Worm (Caenorhabditis elegans): Measurements from ENCODE around the gene F25B4.7.

Gene F25B4.7

DNA sequence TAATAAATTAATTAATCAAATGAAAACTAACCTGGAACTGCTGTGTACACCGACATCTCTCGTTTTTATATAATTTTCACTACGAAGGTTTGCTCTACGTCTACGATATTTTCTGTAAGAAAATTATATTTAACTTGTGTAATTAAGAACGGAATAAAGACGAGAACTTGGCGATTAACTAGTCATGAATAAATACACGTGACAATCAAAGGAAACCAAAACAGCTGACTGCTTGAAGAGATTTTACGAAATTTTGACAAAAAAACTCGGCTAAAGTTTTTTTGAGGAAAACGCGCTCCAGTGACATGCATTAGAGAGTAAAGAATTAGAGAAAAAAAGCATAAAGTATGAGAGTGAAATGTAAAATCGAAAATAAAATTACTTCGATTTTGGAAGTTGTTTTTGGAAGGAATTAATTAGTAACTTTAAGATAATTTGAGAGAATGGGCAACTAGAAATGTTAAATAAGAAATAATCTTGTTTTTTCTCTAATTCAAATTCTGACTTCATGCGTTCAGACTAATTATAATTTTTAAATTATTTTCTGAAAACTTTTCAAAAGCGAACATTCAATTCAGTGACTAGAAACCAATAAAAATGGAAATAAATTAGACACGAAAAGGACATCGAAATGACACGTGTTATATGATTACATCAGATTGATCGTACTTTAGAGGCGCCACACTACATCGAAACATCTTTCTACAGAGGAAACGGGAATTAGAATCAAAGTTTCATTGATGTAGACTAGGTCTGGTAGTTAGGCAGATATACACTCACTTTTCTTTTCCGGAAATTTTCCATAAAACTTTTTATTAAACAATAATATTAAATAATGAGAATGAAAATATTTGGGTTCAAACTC, at the start of gene F25B4.7:
F25B4.7 (minus strand) TSS at position 112 of the 865 bp plus-strand sequence.
- TF ChIP-seq hlh-1 (tag; optimal IDR thresholded peaks at IDR 0.05): no peak
- peak; percentile 52 for TF ChIP-seq ces-1 (GFP tag; optimal IDR thresholded peaks at IDR 0.05)

DNA sequence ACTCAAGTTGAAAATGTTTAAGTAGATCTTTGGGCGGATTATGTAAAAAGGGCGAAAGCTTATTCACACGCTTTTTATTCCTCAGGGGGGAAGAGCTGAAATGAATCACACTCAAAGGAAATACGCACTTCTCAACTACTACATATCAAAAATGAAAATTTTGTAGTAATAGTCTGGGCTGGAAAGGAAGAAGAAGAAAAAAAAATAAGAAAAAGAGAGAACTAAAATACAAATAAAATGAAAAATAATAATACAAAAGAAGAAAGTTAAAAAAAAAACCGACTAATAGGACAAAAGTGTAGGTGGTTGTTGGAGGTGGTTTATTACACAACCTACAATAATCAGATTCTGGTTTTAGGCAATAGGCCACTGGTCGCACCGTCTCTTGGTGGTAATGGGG, 49.0 kb upstream of the F25B4.7 start, which contains the start of gene K09H11.6:
K09H11.6 (minus strand) TSS at position 101 of the 400 bp plus-strand sequence.
- TF ChIP-seq ceh-39 (tag; optimal IDR thresholded peaks at IDR 0.05): no peak
- no peak for TF ChIP-seq blmp-1 (tag; optimal IDR thresholded peaks at IDR 0.05)
- no peak for TF ChIP-seq nhr-28 (tag; optimal IDR thresholded peaks at IDR 0.05)
- TF ChIP-seq lin-32 (GFP tag; optimal IDR thresholded peaks at IDR 0.05): no peak
- no peak for TF ChIP-seq mls-2 (tag; optimal IDR thresholded peaks at IDR 0.05)
- TF ChIP-seq nhr-76 (tag; optimal IDR thresholded peaks at IDR 0.05): no peak
- TF ChIP-seq ceh-43 (GFP tag; optimal IDR thresholded peaks at IDR 0.05): no peak
- TF ChIP-seq unc-62 (GFP tag; optimal IDR thresholded peaks at IDR 0.05): no peak
- TF ChIP-seq nhr-2 (tag; optimal IDR thresholded peaks at IDR 0.05): no peak
- TF ChIP-seq nhr-237 (tag; optimal IDR thresholded peaks at IDR 0.05): no peak
- TF ChIP-seq cnd-1 (tag; optimal IDR thresholded peaks at IDR 0.05): no peak
- no peak for TF ChIP-seq lsy-2 (tag; optimal IDR thresholded peaks at IDR 0.05)
- no peak for TF ChIP-seq ham-2 (GFP tag; optimal IDR thresholded peaks at IDR 0.05)
- no peak for TF ChIP-seq mep-1 (tag; optimal IDR thresholded peaks at IDR 0.05)
- TF ChIP-seq unc-120 (tag; optimal IDR thresholded peaks at IDR 0.05; ENCODE audit: poor library complexity, severe bottlenecking): no peak
- no peak for TF ChIP-seq snpc-4 (tag; optimal IDR thresholded peaks at IDR 0.05)
- no peak for TF ChIP-seq mab-5 (tag; optimal IDR thresholded peaks at IDR 0.05)
- no peak for TF ChIP-seq nhr-12 (tag; optimal IDR thresholded peaks at IDR 0.05)

DNA sequence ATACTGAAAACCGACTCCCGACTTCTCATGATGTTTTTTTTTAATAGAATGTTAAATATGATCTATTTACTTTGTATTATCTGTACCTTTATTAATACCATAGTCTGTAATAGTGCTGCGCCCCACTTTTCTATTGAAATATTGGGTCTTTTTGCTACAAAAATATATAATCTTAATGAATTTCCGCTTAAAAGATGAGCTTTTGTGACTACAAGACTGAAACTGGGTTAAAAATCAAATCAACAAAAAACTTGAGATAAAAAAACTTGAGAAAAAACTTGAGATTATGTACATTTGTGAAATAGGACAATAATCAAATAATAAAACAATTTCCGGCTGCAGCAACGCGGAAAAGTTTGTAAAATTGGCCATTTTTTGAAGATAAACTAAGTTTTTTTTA, 43.8 kb upstream of the F25B4.7 start, which contains the start of gene K09H11.15:
K09H11.15 (minus strand) TSS at position 101 of the 400 bp plus-strand sequence.
- TF ChIP-seq ztf-11 (tag; optimal IDR thresholded peaks at IDR 0.05): no peak
- no peak for TF ChIP-seq drap-1 (GFP tag; optimal IDR thresholded peaks at IDR 0.05)
- no peak for TF ChIP-seq bed-3 (GFP tag; optimal IDR thresholded peaks at IDR 0.05)
- no peak for TF ChIP-seq ceh-39 (tag; optimal IDR thresholded peaks at IDR 0.05)
- TF ChIP-seq lin-32 (GFP tag; optimal IDR thresholded peaks at IDR 0.05): no peak
- no peak for TF ChIP-seq unc-120 (tag; optimal IDR thresholded peaks at IDR 0.05; ENCODE audit: poor library complexity, severe bottlenecking)
- no peak for TF ChIP-seq hlh-1 (tag; optimal IDR thresholded peaks at IDR 0.05)
- TF ChIP-seq ham-2 (GFP tag; optimal IDR thresholded peaks at IDR 0.05): no peak
- no peak for TF ChIP-seq pha-4 (tag; optimal IDR thresholded peaks at IDR 0.05)
- no peak for TF ChIP-seq lsy-2 (tag; optimal IDR thresholded peaks at IDR 0.05)
- no peak for TF ChIP-seq nhr-12 (tag; optimal IDR thresholded peaks at IDR 0.05)
- no peak for TF ChIP-seq mls-2 (tag; optimal IDR thresholded peaks at IDR 0.05)
- TF ChIP-seq cnd-1 (tag; optimal IDR thresholded peaks at IDR 0.05): no peak
- no peak for TF ChIP-seq mep-1 (tag; optimal IDR thresholded peaks at IDR 0.05)
- TF ChIP-seq sptf-1 (tag; optimal IDR thresholded peaks at IDR 0.05): no peak
- no peak for TF ChIP-seq lin-13 (tag; optimal IDR thresholded peaks at IDR 0.05)
- TF ChIP-seq nhr-28 (tag; optimal IDR thresholded peaks at IDR 0.05): no peak

DNA sequence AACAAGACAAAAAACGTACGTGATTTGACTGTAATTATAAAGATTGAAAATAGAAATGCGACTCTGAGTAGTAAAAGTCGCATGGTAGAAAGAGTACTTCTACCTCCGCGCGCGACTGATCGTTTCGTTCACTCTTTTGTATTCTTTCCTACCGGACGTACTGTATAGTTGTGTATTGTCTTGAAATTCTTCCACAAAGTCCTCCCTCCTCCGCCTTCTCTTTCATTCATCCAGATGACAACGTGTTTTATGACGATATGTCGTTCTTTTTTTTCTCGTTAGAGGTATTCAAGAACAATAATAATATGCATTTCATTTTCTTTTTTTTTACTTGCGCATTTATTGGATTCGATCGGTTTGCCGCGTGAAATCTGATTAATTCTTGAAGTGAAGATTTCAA, 39.4 kb upstream of the F25B4.7 start, which contains the start of gene K09H11.4:
K09H11.4 (minus strand) TSS at position 101 of the 400 bp plus-strand sequence.
- TF ChIP-seq ztf-11 (tag; optimal IDR thresholded peaks at IDR 0.05) (no peak), unc-39 (tag; optimal IDR thresholded peaks at IDR 0.05) (no peak), cnd-1 (tag; optimal IDR thresholded peaks at IDR 0.05) (no peak), mab-5 (tag; optimal IDR thresholded peaks at IDR 0.05) (no peak), nhr-12 (tag; optimal IDR thresholded peaks at IDR 0.05) (no peak), ham-2 (GFP tag; optimal IDR thresholded peaks at IDR 0.05) (no peak), M03D4.4 (tag; optimal IDR thresholded peaks at IDR 0.05) (no peak), sem-2 (GFP tag; optimal IDR thresholded peaks at IDR 0.05) (no peak), unc-120 (tag; optimal IDR thresholded peaks at IDR 0.05; ENCODE audit: poor library complexity, severe bottlenecking) (no peak), pha-4 (tag; optimal IDR thresholded peaks at IDR 0.05) (no peak), nhr-28 (tag; optimal IDR thresholded peaks at IDR 0.05) (no peak), unc-62 (GFP tag; optimal IDR thresholded peaks at IDR 0.05) (no peak)

DNA sequence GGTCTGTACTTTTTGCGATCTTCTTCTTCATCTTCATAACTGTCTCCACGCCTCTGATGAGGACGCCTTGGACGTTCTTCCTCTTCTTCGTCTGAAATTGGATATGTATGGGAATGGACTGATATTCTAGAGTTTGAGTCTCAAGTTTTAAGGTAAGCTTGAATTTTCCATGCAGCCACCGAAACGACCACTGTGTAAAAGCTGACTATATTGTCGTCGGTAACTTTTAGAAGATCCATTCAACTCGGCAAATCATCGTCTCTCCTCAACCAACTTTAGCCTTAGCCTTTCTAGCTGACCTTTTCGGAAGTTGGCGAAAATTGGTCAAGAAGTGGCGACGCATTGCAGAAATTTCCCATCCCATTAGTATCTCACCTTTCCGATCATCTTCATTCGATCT, 37.4 kb upstream of the F25B4.7 start:
- TF ChIP-seq unc-62 (GFP tag; optimal IDR thresholded peaks at IDR 0.05): no peak
- no peak for TF ChIP-seq flh-1 (GFP tag; optimal IDR thresholded peaks at IDR 0.05)
- TF ChIP-seq blmp-1 (tag; optimal IDR thresholded peaks at IDR 0.05): no peak
- TF ChIP-seq unc-120 (tag; optimal IDR thresholded peaks at IDR 0.05; ENCODE audit: poor library complexity, severe bottlenecking): no peak
- no peak for TF ChIP-seq elt-1 (tag; optimal IDR thresholded peaks at IDR 0.05; ENCODE audit: borderline replicate concordance, insufficient read depth)
- TF ChIP-seq M03D4.4 (tag; optimal IDR thresholded peaks at IDR 0.05): no peak
- no peak for TF ChIP-seq lin-32 (GFP tag; optimal IDR thresholded peaks at IDR 0.05)

Measured in whole organism, mixed stage, embryonic.